Worm (Caenorhabditis elegans) whole organism, young adult: ENCODE data around the gene C18H9.5.

Experiments
- B0035.1 ChIP-seq: sonication (generic microtip); optimal IDR thresholded peaks from 2 replicates; lab custom pipeline; 2016; ENCODE audit warnings: missing genetic modification characterization, mild to moderate bottlenecking, missing compliant biosample characterization, missing genotype, missing genetic modification reagents
- B0261.1 ChIP-seq: sonication (generic microtip); optimal IDR thresholded peaks from 2 replicates; lab custom pipeline; 2016; ENCODE audit warnings: mild to moderate bottlenecking, missing genetic modification characterization, moderate library complexity, missing compliant biosample characterization
- D2030.7 ChIP-seq: fragments of 200-800 bp; sonication (Bioruptor generic); IDR thresholded peaks from 2 replicates; pipeline ENCODE4 v1.3.6; 2022; ENCODE audit warnings: missing genetic modification reagents, missing genetic modification characterization, missing compliant biosample characterization
- F10E7.11 ChIP-seq: sonication (generic microtip); optimal IDR thresholded peaks from 2 replicates; lab custom pipeline; 2017; ENCODE audit warnings: mild to moderate bottlenecking, missing genetic modification characterization, moderate library complexity, missing compliant biosample characterization
- F33H1.4 ChIP-seq: fragments of 200-800 bp; sonication (Bioruptor generic); IDR thresholded peaks from 2 replicates; pipeline ENCODE4 v1.3.6; 2022; ENCODE audit warnings: missing genetic modification reagents, missing genetic modification characterization, missing compliant biosample characterization
- T07F8.4 ChIP-seq: sonication (generic microtip); optimal IDR thresholded peaks from 2 replicates; lab custom pipeline; 2016; ENCODE audit warnings: mild to moderate bottlenecking, missing genetic modification characterization, moderate library complexity, missing compliant biosample characterization
- Y79H2A.3 ChIP-seq: fragments of 200-800 bp; sonication (Bioruptor generic); conservative IDR thresholded peaks from 2 replicates; pipeline ENCODE4 v1.3.6; 2022; ENCODE audit warnings: missing genetic modification reagents, missing genetic modification characterization, missing compliant biosample characterization
- akir-1 ChIP-seq: fragments of 200-800 bp; sonication (Bioruptor generic); optimal IDR thresholded peaks from 2 replicates; lab custom pipeline; 2018; ENCODE audit warnings: mild to moderate bottlenecking, missing genetic modification characterization, moderate library complexity, missing compliant biosample characterization
- ama-1 ChIP-seq, 3 experiments: fragments of 150-350 bp in 1 of 3; sonication (generic microtip) in 2 of 3; optimal IDR thresholded peaks; 2 replicates each; lab custom pipeline; 2014 to 2018; ENCODE audit warnings: missing biosample characterization in 2 of 3, missing genetic modification characterization in 2 of 3, missing genetic modification reagents in 2 of 3
- atf-7 ChIP-seq: sonication (generic microtip); optimal IDR thresholded peaks from 2 replicates; lab custom pipeline; 2017; ENCODE audit warnings: mild to moderate bottlenecking, missing genetic modification characterization, missing compliant biosample characterization
- athp-1 ChIP-seq: sonication (generic microtip); optimal IDR thresholded peaks from 2 replicates; lab custom pipeline; 2017; ENCODE audit warnings: mild to moderate bottlenecking, missing genetic modification characterization, missing compliant biosample characterization
- attf-3 ChIP-seq: fragments of 200-800 bp; sonication (Bioruptor generic); conservative IDR thresholded peaks from 2 replicates; pipeline ENCODE4 v1.3.6; 2022; ENCODE audit warnings: missing genetic modification reagents, missing genetic modification characterization, missing compliant biosample characterization
- attf-5 ChIP-seq: fragments of 200-800 bp; sonication (Bioruptor generic); optimal IDR thresholded peaks from 2 replicates; lab custom pipeline; 2018; ENCODE audit warnings: mild to moderate bottlenecking, missing genetic modification characterization, missing compliant biosample characterization
- attf-6 ChIP-seq: fragments of 200-800 bp; sonication (Bioruptor generic); IDR thresholded peaks from 2 replicates; pipeline ENCODE4 v1.3.6; 2022; ENCODE audit warnings: missing genetic modification reagents, missing genetic modification characterization, missing compliant biosample characterization
- bed-1 ChIP-seq: fragments of 200-800 bp; sonication (Bioruptor generic); IDR thresholded peaks from 2 replicates; pipeline ENCODE4 v1.3.6; 2022; ENCODE audit warnings: missing genetic modification reagents, missing genetic modification characterization, missing compliant biosample characterization
- bed-2 ChIP-seq: fragments of 200-800 bp; sonication (Bioruptor generic); IDR thresholded peaks from 2 replicates; pipeline ENCODE4 v1.3.6; 2022; ENCODE audit warnings: missing genetic modification reagents, missing genetic modification characterization, missing compliant biosample characterization
- ccch-3 ChIP-seq: fragments of 200-800 bp; sonication (Bioruptor generic); optimal IDR thresholded peaks from 2 replicates; lab custom pipeline; 2018; ENCODE audit warnings: mild to moderate bottlenecking, missing genetic modification characterization, missing compliant biosample characterization
- cebp-1 ChIP-seq, 2 experiments: fragments of 200-800 bp in 1 of 2; sonication (Bioruptor generic) in 1 of 2; sonication (generic microtip) in 1 of 2; IDR thresholded peaks in 1 of 2; optimal IDR thresholded peaks in 1 of 2; 2 replicates each; pipeline versions ENCODE4 v1.3.6 to Lab custom; 2017 to 2022; ENCODE audit warnings: missing compliant biosample characterization in 2 of 2, missing genetic modification characterization in 2 of 2, mild to moderate bottlenecking in 1 of 2, missing genetic modification reagents in 1 of 2, moderate library complexity in 1 of 2
- cebp-2 ChIP-seq: fragments of 200-800 bp; sonication (Bioruptor generic); IDR thresholded peaks from 2 replicates; pipeline ENCODE4 v1.3.6; 2022; ENCODE audit warnings: missing genetic modification characterization, missing compliant biosample characterization
- ceh-40 ChIP-seq: fragments of 200-800 bp; sonication (Bioruptor generic); IDR thresholded peaks from 2 replicates; pipeline ENCODE4 v1.3.6; 2022; ENCODE audit warnings: missing genetic modification characterization, missing compliant biosample characterization
- ceh-91 ChIP-seq: fragments of 200-800 bp; sonication (Bioruptor generic); IDR thresholded peaks from 2 replicates; pipeline ENCODE4 v1.3.6; 2022; ENCODE audit warnings: missing genetic modification reagents, missing genetic modification characterization, missing compliant biosample characterization
- die-1 ChIP-seq: sonication (generic microtip); optimal IDR thresholded peaks from 2 replicates; lab custom pipeline; 2016; ENCODE audit warnings: missing genotype, mild to moderate bottlenecking, missing genetic modification characterization, missing compliant biosample characterization
- efl-1 ChIP-seq: fragments of 150-350 bp; optimal IDR thresholded peaks from 2 replicates; lab custom pipeline; 2014; ENCODE audit warnings: missing biosample characterization, missing genetic modification reagents, missing genetic modification characterization
- egl-44 ChIP-seq: fragments of 200-800 bp; sonication (Bioruptor generic); IDR thresholded peaks from 2 replicates; pipeline ENCODE4 v1.3.6; 2022; ENCODE audit warnings: missing genetic modification reagents, missing genetic modification characterization, missing compliant biosample characterization
- ekl-4 ChIP-seq: fragments of 200-800 bp; sonication (Bioruptor generic); IDR thresholded peaks from 2 replicates; pipeline ENCODE4 v1.3.6; 2022; ENCODE audit warnings: missing genetic modification reagents, missing genetic modification characterization, missing compliant biosample characterization
- fkh-3 ChIP-seq: sonication (generic microtip); optimal IDR thresholded peaks from 2 replicates; lab custom pipeline; 2016; ENCODE audit warnings: mild to moderate bottlenecking, missing genetic modification characterization, missing compliant biosample characterization
- hlh-12 ChIP-seq: sonication (generic microtip); optimal IDR thresholded peaks from 2 replicates; lab custom pipeline; 2016; ENCODE audit warnings: missing genetic modification characterization, missing compliant biosample characterization
- hsf-1 ChIP-seq: fragments of 200-800 bp; sonication (Bioruptor generic); IDR thresholded peaks from 2 replicates; pipeline ENCODE4 v1.3.6; 2022; ENCODE audit warnings: missing genetic modification reagents, missing genetic modification characterization, missing compliant biosample characterization
- lag-1 ChIP-seq: fragments of 200-800 bp; sonication (Bioruptor generic); IDR thresholded peaks from 2 replicates; pipeline ENCODE4 v1.3.6; 2022; ENCODE audit warnings: missing genetic modification reagents, missing genetic modification characterization, missing compliant biosample characterization
- let-526 ChIP-seq: fragments of 200-800 bp; sonication (Bioruptor generic); IDR thresholded peaks from 2 replicates; pipeline ENCODE4 v1.3.6; 2022; ENCODE audit warnings: missing genetic modification reagents, missing genetic modification characterization, missing compliant biosample characterization
- let-607 ChIP-seq, 2 experiments: fragments of 200-800 bp in 1 of 2; sonication (Bioruptor generic) in 1 of 2; sonication (generic microtip) in 1 of 2; optimal IDR thresholded peaks; 2 replicates each; lab custom pipeline; 2016 to 2018; ENCODE audit warnings: mild to moderate bottlenecking in 2 of 2, missing compliant biosample characterization in 2 of 2, missing genetic modification characterization in 2 of 2, moderate library complexity in 2 of 2, missing genotype in 1 of 2
- lsl-1 ChIP-seq: fragments of 200-800 bp; sonication (Bioruptor generic); optimal IDR thresholded peaks from 2 replicates; lab custom pipeline; 2018; ENCODE audit warnings: mild to moderate bottlenecking, missing genetic modification characterization, moderate library complexity, missing compliant biosample characterization
- mcd-1 ChIP-seq: fragments of 200-800 bp; sonication (Bioruptor generic); IDR thresholded peaks from 2 replicates; pipeline ENCODE4 v1.3.6; 2022; ENCODE audit warnings: missing genetic modification reagents, missing genetic modification characterization, missing compliant biosample characterization
- mes-4 ChIP-seq: sonication (generic microtip); optimal IDR thresholded peaks from 2 replicates; lab custom pipeline; 2016; ENCODE audit warnings: missing genotype, missing genetic modification characterization, missing compliant biosample characterization
- nfya-2 ChIP-seq: fragments of 200-800 bp; sonication (Bioruptor generic); IDR thresholded peaks from 2 replicates; pipeline ENCODE4 v1.3.6; 2022; ENCODE audit warnings: missing genetic modification reagents, missing genetic modification characterization, missing compliant biosample characterization
- nfyb-1 ChIP-seq: fragments of 200-800 bp; sonication (Bioruptor generic); IDR thresholded peaks from 2 replicates; pipeline ENCODE4 v1.3.6; 2022; ENCODE audit warnings: missing genetic modification reagents, missing genetic modification characterization, missing compliant biosample characterization
- nhr-179 ChIP-seq: sonication (generic microtip); optimal IDR thresholded peaks from 2 replicates; lab custom pipeline; 2016; ENCODE audit warnings: mild to moderate bottlenecking, missing genetic modification characterization, missing compliant biosample characterization
- nhr-27 ChIP-seq: fragments of 200-800 bp; sonication (Bioruptor generic); optimal IDR thresholded peaks from 2 replicates; lab custom pipeline; 2018; ENCODE audit warnings: mild to moderate bottlenecking, missing genetic modification characterization, moderate library complexity, missing compliant biosample characterization
- pbrm-1 ChIP-seq: fragments of 200-800 bp; sonication (Bioruptor generic); IDR thresholded peaks from 2 replicates; pipeline ENCODE4 v1.3.6; 2022; ENCODE audit warnings: missing genetic modification reagents, missing genetic modification characterization, missing compliant biosample characterization
- rcor-1 ChIP-seq: fragments of 200-800 bp; sonication (Bioruptor generic); IDR thresholded peaks from 2 replicates; pipeline ENCODE4 v1.3.6; 2022; ENCODE audit warnings: missing genetic modification reagents, missing genetic modification characterization, missing compliant biosample characterization
- snpc-3.4 ChIP-seq: sonication (generic microtip); optimal IDR thresholded peaks from 2 replicates; lab custom pipeline; 2017; ENCODE audit warnings: missing genetic modification characterization, mild to moderate bottlenecking, missing compliant biosample characterization, antibody characterized with exemption, moderate library complexity, missing genotype, missing genetic modification reagents
- unc-62 ChIP-seq: fragments of 150-350 bp; optimal IDR thresholded peaks from 2 replicates; lab custom pipeline; 2014; ENCODE audit warnings: missing biosample characterization, missing genetic modification reagents, missing genetic modification characterization
- xnd-1 ChIP-seq: sonication (generic microtip); optimal IDR thresholded peaks from 2 replicates; lab custom pipeline; 2016; ENCODE audit warnings: missing genotype, missing genetic modification reagents, missing genetic modification characterization, missing compliant biosample characterization
- ztf-3 ChIP-seq: fragments of 200-800 bp; sonication (Bioruptor generic); optimal IDR thresholded peaks from 2 replicates; lab custom pipeline; 2018; ENCODE audit warnings: mild to moderate bottlenecking, missing genetic modification characterization, missing compliant biosample characterization

Gene C18H9.5

ce11 chrII:6682918-6683317 is 12.4 kb downstream of the C18H9.5 start (continued):
- TF ChIP-seq cebp-1 (GFP tag; IDR thresholded peaks at IDR 0.05; lab: Robert Waterston, UW) (no peak), cebp-1 (tag; optimal IDR thresholded peaks at IDR 0.05; lab: Kevin White, UChicago) (no peak), egl-44 (GFP tag; lab: Robert Waterston, UW) (no peak), snpc-3.4 (peak; percentile 34), ekl-4 (GFP tag; lab: Robert Waterston, UW) (no peak), pbrm-1 (GFP tag; lab: Robert Waterston, UW) (0 out of 2 replicates have a peak, but pooled peaks have one; percentile 46), attf-5 (no peak), fkh-3 (no peak), attf-3 (GFP tag; lab: Robert Waterston, UW) (no peak), xnd-1 (tag; lab: Kevin White, UChicago) (peak; percentile 81), rcor-1 (no peak), ccch-3 (GFP tag; lab: Kevin White, UChicago) (no peak), D2030.7 (GFP tag; lab: Robert Waterston, UW) (peak; percentile 70), B0261.1 (tag; lab: Kevin White, UChicago) (no peak), die-1 (tag; lab: Kevin White, UChicago) (no peak), let-526 (GFP tag; lab: Robert Waterston, UW) (no peak), F10E7.11 (tag; lab: Kevin White, UChicago) (no peak), unc-62 (GFP tag; lab: Kevin White, UChicago) (no peak), mcd-1 (GFP tag; lab: Robert Waterston, UW) (no peak), cebp-2 (GFP tag; lab: Robert Waterston, UW) (no peak), nfya-2 (GFP tag; lab: Robert Waterston, UW) (no peak), hsf-1 (GFP tag; lab: Robert Waterston, UW) (0 out of 2 replicates have a peak, but pooled peaks have one; percentile 34), athp-1 (no peak), ceh-91 (GFP tag; lab: Robert Waterston, UW) (peak; percentile 47; the same call in 1 of the 2 replicates), hlh-12 (tag; lab: Kevin White, UChicago) (no peak), B0035.1 (no peak), efl-1 (GFP tag; lab: Kevin White, UChicago) (peak; percentile 88), T07F8.4 (tag; lab: Kevin White, UChicago) (no peak), atf-7 (no peak), nhr-179 (tag; lab: Kevin White, UChicago) (no peak), bed-2 (no peak), bed-1 (GFP tag; lab: Robert Waterston, UW) (no peak), lag-1 (GFP tag; lab: Robert Waterston, UW) (no peak), ama-1 (optimal IDR thresholded peaks at IDR 0.05; lab: Kevin White, UChicago) (no peak), ama-1 (GFP tag; optimal IDR thresholded peaks at IDR 0.05; lab: Kevin White, UChicago) (no peak), let-607 (tag; optimal IDR thresholded peaks at IDR 0.05; lab: Kevin White, UChicago) (no peak), nhr-27 (tag; lab: Kevin White, UChicago) (no peak), akir-1 (no peak), ceh-40 (no peak), ztf-3 (GFP tag; lab: Kevin White, UChicago) (no peak), attf-6 (GFP tag; lab: Robert Waterston, UW) (no peak), Y79H2A.3 (GFP tag; lab: Robert Waterston, UW) (no peak), mes-4 (tag; lab: Kevin White, UChicago) (no peak), nfyb-1 (GFP tag; lab: Robert Waterston, UW) (no peak), lsl-1 (peak; percentile 95), F33H1.4 (peak; percentile 89)
